Fruit fly (Drosophila melanogaster): ENCODE results near the gene CG4116.

The CG4116 gene

DNA sequence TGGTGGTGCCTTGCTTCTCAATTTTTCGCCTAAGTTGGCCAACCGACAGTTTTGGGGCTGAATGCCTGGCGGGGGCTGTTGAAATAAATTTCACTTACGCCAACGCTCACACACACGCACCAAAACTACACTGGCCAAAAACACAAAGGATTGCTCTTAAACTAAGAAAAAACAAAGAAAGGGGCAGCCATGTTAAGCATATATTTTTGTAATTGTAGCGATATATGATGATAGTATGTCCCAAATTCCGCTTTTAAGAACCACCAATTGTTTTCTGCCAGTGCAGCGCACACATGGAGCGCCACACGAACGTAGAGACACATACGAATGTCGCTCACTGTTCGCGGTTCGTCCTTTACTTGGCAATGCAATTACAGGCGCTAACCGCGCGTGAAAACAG, 930 bp upstream of the CG4116 start (continued):
- TF ChIP-seq Mad (GFP tag; optimal IDR thresholded peaks at IDR 0.05) (peak; percentile 8), pb (GFP tag; optimal IDR thresholded peaks at IDR 0.05) (peak; percentile 18), B-H2 (GFP tag; optimal IDR thresholded peaks at IDR 0.05) (no peak), caup (GFP tag; optimal IDR thresholded peaks at IDR 0.05; ENCODE audit: severe bottlenecking) (peak; percentile 25), Oli (tag; optimal IDR thresholded peaks at IDR 0.05) (peak; percentile 50), Bteb2 (GFP tag; optimal IDR thresholded peaks at IDR 0.05) (no peak), CG14441 (GFP tag; IDR thresholded peaks at IDR 0.05) (peak; percentile 38; the same call in 1 of the 2 replicates), CG9817 (tag; optimal IDR thresholded peaks at IDR 0.05) (peak; percentile 13), schlank (tag; optimal IDR thresholded peaks at IDR 0.05) (no peak), CG4404 (GFP tag; IDR thresholded peaks at IDR 0.05) (peak; percentile 50), Jarid2 (GFP tag; optimal IDR thresholded peaks at IDR 0.05) (no peak), gem (tag; optimal IDR thresholded peaks at IDR 0.05) (peak; percentile 71), ap (GFP tag; IDR thresholded peaks at IDR 0.05) (no peak), CG7987 (GFP tag; optimal IDR thresholded peaks at IDR 0.05) (no peak), CG18476 (GFP tag; optimal IDR thresholded peaks at IDR 0.05) (no peak), Spps (tag; optimal IDR thresholded peaks at IDR 0.05) (no peak), Hr78 (GFP tag; optimal IDR thresholded peaks at IDR 0.05) (no peak), sisA (GFP tag; IDR thresholded peaks at IDR 0.05) (peak; percentile 56), ci (GFP tag; IDR thresholded peaks at IDR 0.05) (peak; percentile 77), CG2712 (tag; optimal IDR thresholded peaks at IDR 0.05) (peak; percentile 46), CG11247 (GFP tag; IDR thresholded peaks at IDR 0.05) (no peak), CG6654 (GFP tag; optimal IDR thresholded peaks at IDR 0.05) (no peak), CG4424 (GFP tag; optimal IDR thresholded peaks at IDR 0.05) (peak; percentile 56), CG7963 (GFP tag; IDR thresholded peaks at IDR 0.05; ENCODE audit: partially characterized antibody) (no peak), stwl (tag; optimal IDR thresholded peaks at IDR 0.05) (no peak), gsb (GFP tag; IDR thresholded peaks at IDR 0.05) (no peak), Lhr (GFP tag; optimal IDR thresholded peaks at IDR 0.05) (no peak), gce (GFP tag; IDR thresholded peaks at IDR 0.05) (0 out of 3 replicates have a peak, but pooled peaks have one; percentile 48), chm (GFP tag; IDR thresholded peaks at IDR 0.05) (peak; percentile 53; the same call in 1 of the 2 replicates), slp2 (GFP tag; optimal IDR thresholded peaks at IDR 0.05) (peak; percentile 3), tin (GFP tag; optimal IDR thresholded peaks at IDR 0.05) (peak; percentile 48), gfzf (GFP tag; optimal IDR thresholded peaks at IDR 0.05) (no peak), knrl (GFP tag; IDR thresholded peaks at IDR 0.05; ENCODE audit: partially characterized antibody) (no peak), Vsx1 (GFP tag; optimal IDR thresholded peaks at IDR 0.05) (no peak), ato (GFP tag; IDR thresholded peaks at IDR 0.05; ENCODE audit: partially characterized antibody) (no peak), CG3281 (GFP tag; optimal IDR thresholded peaks at IDR 0.05) (peak; percentile 14), Atf-2 (GFP tag; optimal IDR thresholded peaks at IDR 0.05) (peak; percentile 20), eve (GFP tag; optimal IDR thresholded peaks at IDR 0.05) (no peak), fu2 (GFP tag; optimal IDR thresholded peaks at IDR 0.05) (no peak), CG5180 (GFP tag; optimal IDR thresholded peaks at IDR 0.05) (no peak), pfk (GFP tag; optimal IDR thresholded peaks at IDR 0.05) (no peak), Sin3A (optimal IDR thresholded peaks at IDR 0.05) (no peak), CG15269 (tag; optimal IDR thresholded peaks at IDR 0.05) (peak; percentile 51), CG34422 (GFP tag; IDR thresholded peaks at IDR 0.05) (peak; percentile 47; the same call in 1 of the 3 replicates), CG11398 (GFP tag; optimal IDR thresholded peaks at IDR 0.05) (peak; percentile 3), Stat92E (GFP tag; optimal IDR thresholded peaks at IDR 0.05) (no peak), lov (optimal IDR thresholded peaks at IDR 0.05) (no peak), lov (GFP tag; IDR thresholded peaks at IDR 0.05) (peak; percentile 66; the same call in 1 of the 3 replicates), CG31388 (GFP tag; optimal IDR thresholded peaks at IDR 0.05) (no peak), bcd (GFP tag; optimal IDR thresholded peaks at IDR 0.05) (peak; percentile 44), CG1233 (GFP tag; optimal IDR thresholded peaks at IDR 0.05) (peak; percentile 25)
